Fruit fly (Drosophila melanogaster) whole organism, embryonic: Measurements from ENCODE around the gene Osi19.

ENCODE experiments used
- Adf1 ChIP-seq: fragments of 200-800 bp; sonication (Bioruptor generic); IDR thresholded peaks from 2 replicates; pipeline ENCODE4 v1.3.6; 2022; ENCODE audit warnings: missing biosample characterization, missing genetic modification characterization
- CG11247 ChIP-seq: fragments of 200-800 bp; sonication (Bioruptor generic); IDR thresholded peaks from 2 replicates; pipeline ENCODE4 v1.3.6; 2022; ENCODE audit warnings: missing biosample characterization, missing genetic modification characterization
- CG12071 ChIP-seq: fragments of 200-800 bp; sonication (Bioruptor generic); optimal IDR thresholded peaks from 3 replicates; lab custom pipeline; 2018; ENCODE audit warnings: missing biosample characterization, mild to moderate bottlenecking, missing genetic modification characterization
- CG12942 ChIP-seq: fragments of 200-800 bp; sonication (Bioruptor generic); optimal IDR thresholded peaks from 3 replicates; lab custom pipeline; 2016; ENCODE audit warnings: missing biosample characterization, missing genetic modification characterization
- CG14014 ChIP-seq: fragments of 200-800 bp; sonication (Bioruptor generic); IDR thresholded peaks from 2 replicates; pipeline ENCODE4 v1.3.6; 2022; ENCODE audit warnings: missing biosample characterization, missing genetic modification characterization
- CG1529 ChIP-seq: fragments of 200-800 bp; sonication (Bioruptor generic); optimal IDR thresholded peaks from 3 replicates; lab custom pipeline; 2018; ENCODE audit warnings: missing biosample characterization, missing genetic modification characterization
- CG15479 ChIP-seq: fragments of 200-800 bp; sonication (Bioruptor generic); optimal IDR thresholded peaks from 3 replicates; lab custom pipeline; 2019; ENCODE audit warnings: missing biosample characterization, mild to moderate bottlenecking, missing genetic modification characterization, moderate library complexity
- CG16813 ChIP-seq: fragments of 200-800 bp; sonication (Bioruptor generic); IDR thresholded peaks from 3 replicates; pipeline ENCODE4 v1.3.6; 2022; ENCODE audit warnings: missing biosample characterization, missing genetic modification characterization; ENCODE audit not compliant: partially characterized antibody
- CG17328 ChIP-seq: fragments of 200-800 bp; sonication (Bioruptor generic); IDR thresholded peaks from 2 replicates; pipeline ENCODE4 v1.3.6; 2022; ENCODE audit warnings: missing biosample characterization, missing genetic modification characterization
- CG17359 ChIP-seq: fragments of 200-800 bp; sonication (Bioruptor generic); optimal IDR thresholded peaks from 3 replicates; lab custom pipeline; 2018; ENCODE audit warnings: missing biosample characterization, mild to moderate bottlenecking, missing genetic modification characterization, moderate library complexity
- CG17568 ChIP-seq: fragments of 200-800 bp; sonication (Bioruptor generic); optimal IDR thresholded peaks from 2 replicates; lab custom pipeline; 2018; ENCODE audit warnings: missing biosample characterization, mild to moderate bottlenecking, missing genetic modification characterization, moderate library complexity
- CG30431 ChIP-seq: fragments of 200-800 bp; sonication (Bioruptor generic); optimal IDR thresholded peaks from 2 replicates; lab custom pipeline; 2017; ENCODE audit warnings: missing biosample characterization, missing genetic modification characterization
- CG3163 ChIP-seq: fragments of 200-800 bp; sonication (Bioruptor generic); optimal IDR thresholded peaks from 3 replicates; lab custom pipeline; 2016; ENCODE audit warnings: missing biosample characterization, missing genetic modification characterization
- CG33557 ChIP-seq: fragments of 200-800 bp; sonication (Bioruptor generic); optimal IDR thresholded peaks from 2 replicates; lab custom pipeline; 2019; ENCODE audit warnings: missing biosample characterization, mild to moderate bottlenecking, missing genetic modification characterization, moderate library complexity
- CG34376 ChIP-seq: fragments of 200-800 bp; sonication (Bioruptor generic); optimal IDR thresholded peaks from 2 replicates; lab custom pipeline; 2018; ENCODE audit warnings: missing biosample characterization, mild to moderate bottlenecking, missing genetic modification characterization
- CG4730 ChIP-seq: fragments of 200-800 bp; sonication (Bioruptor generic); IDR thresholded peaks from 2 replicates; pipeline ENCODE4 v1.3.6; 2022; ENCODE audit warnings: missing biosample characterization, missing genetic modification characterization
- CG4854 ChIP-seq: fragments of 200-800 bp; sonication (Bioruptor generic); optimal IDR thresholded peaks from 2 replicates; lab custom pipeline; 2016; ENCODE audit warnings: missing biosample characterization, missing genetic modification characterization, inconsistent platforms
- CG5180 ChIP-seq: fragments of 200-800 bp; sonication (Bioruptor generic); optimal IDR thresholded peaks from 3 replicates; lab custom pipeline; 2017; ENCODE audit warnings: missing biosample characterization, missing genetic modification characterization, mild to moderate bottlenecking, moderate library complexity, missing genetic modification reagents
- CG8478 ChIP-seq: fragments of >200 bp; optimal IDR thresholded peaks from 2 replicates; lab custom pipeline; 2018
- CrebB ChIP-seq: fragments of 200-800 bp; sonication (Bioruptor generic); optimal IDR thresholded peaks from 3 replicates; lab custom pipeline; 2018; ENCODE audit warnings: missing biosample characterization, mild to moderate bottlenecking, missing genetic modification characterization
- Dek ChIP-seq: fragments of 200-800 bp; sonication (Bioruptor generic); optimal IDR thresholded peaks from 3 replicates; lab custom pipeline; 2019; ENCODE audit warnings: missing biosample characterization, mild to moderate bottlenecking, missing genetic modification characterization, moderate library complexity
- E2f2 ChIP-seq: fragments of 200-800 bp; sonication (Bioruptor generic); IDR thresholded peaks from 2 replicates; pipeline ENCODE4 v1.3.6; 2022; ENCODE audit warnings: missing biosample characterization, missing genetic modification characterization
- Ets65A ChIP-seq: fragments of 200-800 bp; sonication (Bioruptor generic); peaks from one replicate; lab custom pipeline; 2016; ENCODE audit warnings: missing biosample characterization, missing genetic modification characterization
- Gsc ChIP-seq: fragments of 200-800 bp; sonication (Bioruptor generic); IDR thresholded peaks from 2 replicates; pipeline ENCODE4 v1.3.6; 2022; ENCODE audit warnings: missing biosample characterization, missing genetic modification characterization
- Hand ChIP-seq: fragments of 200-800 bp; sonication (Bioruptor generic); optimal IDR thresholded peaks from 2 replicates; lab custom pipeline; 2017; ENCODE audit warnings: mild to moderate bottlenecking, missing biosample characterization, missing genetic modification reagents, missing genetic modification characterization
- Hr39 ChIP-seq: fragments of >200 bp; optimal IDR thresholded peaks from 2 replicates; lab custom pipeline; 2017
- MTF-1 ChIP-seq: fragments of 200-800 bp; sonication (Bioruptor generic); optimal IDR thresholded peaks from 2 replicates; lab custom pipeline; 2018; ENCODE audit warnings: missing biosample characterization, mild to moderate bottlenecking, missing genetic modification characterization, borderline replicate concordance
- Max ChIP-seq: fragments of 200-800 bp; sonication (Bioruptor generic); optimal IDR thresholded peaks from 2 replicates; lab custom pipeline; 2016; ENCODE audit warnings: missing biosample characterization, mild to moderate bottlenecking, missing genetic modification characterization
- Nf-YA ChIP-seq: fragments of 200-800 bp; sonication (Bioruptor generic); IDR thresholded peaks from 2 replicates; pipeline ENCODE4 v1.3.6; 2022; ENCODE audit warnings: missing biosample characterization, missing genetic modification characterization
- Opbp ChIP-seq: fragments of 200-800 bp; sonication (Bioruptor generic); IDR thresholded peaks from 3 replicates; pipeline ENCODE4 v1.3.6; 2022; ENCODE audit warnings: missing biosample characterization, missing genetic modification characterization; ENCODE audit not compliant: partially characterized antibody
- Scr ChIP-seq: fragments of 200-800 bp; sonication (Bioruptor generic); IDR thresholded peaks from 2 replicates; pipeline ENCODE4 v1.3.6; 2022; ENCODE audit warnings: missing biosample characterization, missing genetic modification characterization; ENCODE audit not compliant: partially characterized antibody
- Vsx1 ChIP-seq: fragments of 200-800 bp; sonication (Bioruptor generic); optimal IDR thresholded peaks from 2 replicates; lab custom pipeline; 2017; ENCODE audit warnings: missing biosample characterization, mild to moderate bottlenecking, missing genetic modification characterization, missing genetic modification reagents
- YL-1 ChIP-seq: fragments of 200-800 bp; sonication (Bioruptor generic); optimal IDR thresholded peaks from 3 replicates; lab custom pipeline; 2017; ENCODE audit warnings: missing biosample characterization, mild to moderate bottlenecking, missing genetic modification characterization
- ap ChIP-seq: fragments of 200-800 bp; sonication (Bioruptor generic); IDR thresholded peaks from 2 replicates; pipeline ENCODE4 v1.3.6; 2022; ENCODE audit warnings: missing biosample characterization, missing genetic modification characterization
- ara ChIP-seq: fragments of 200-800 bp; sonication (Bioruptor generic); IDR thresholded peaks from 2 replicates; pipeline ENCODE4 v1.3.6; 2022; ENCODE audit warnings: missing biosample characterization, missing genetic modification characterization
- ase ChIP-seq: fragments of 200-800 bp; sonication (Bioruptor generic); IDR thresholded peaks from 3 replicates; pipeline ENCODE4 v1.3.6; 2022; ENCODE audit warnings: missing biosample characterization, missing genetic modification characterization
- bbx ChIP-seq: fragments of 200-800 bp; sonication (Bioruptor generic); IDR thresholded peaks from 2 replicates; pipeline ENCODE4 v1.3.6; 2022; ENCODE audit warnings: missing biosample characterization, missing genetic modification characterization; ENCODE audit not compliant: partially characterized antibody
- cg ChIP-seq: fragments of 200-800 bp; sonication (Bioruptor generic); optimal IDR thresholded peaks from 3 replicates; lab custom pipeline; 2019; ENCODE audit warnings: missing biosample characterization, mild to moderate bottlenecking, missing genetic modification characterization, moderate library complexity
- chinmo ChIP-seq: fragments of 200-800 bp; sonication (Bioruptor generic); IDR thresholded peaks from 4 replicates; pipeline ENCODE4 v1.3.6; 2022; ENCODE audit warnings: missing biosample characterization, missing genetic modification characterization; ENCODE audit not compliant: partially characterized antibody
- dm ChIP-seq: fragments of 200-800 bp; sonication (Bioruptor generic); optimal IDR thresholded peaks from 3 replicates; lab custom pipeline; 2016; ENCODE audit warnings: missing biosample characterization, missing genetic modification characterization
- dysf ChIP-seq: fragments of 200-800 bp; sonication (Bioruptor generic); IDR thresholded peaks from 3 replicates; pipeline ENCODE4 v1.3.6; 2022; ENCODE audit warnings: missing biosample characterization, missing genetic modification characterization
- ftz-f1 ChIP-seq: fragments of 200-800 bp; sonication (Bioruptor generic); optimal IDR thresholded peaks from 2 replicates; lab custom pipeline; 2016; ENCODE audit warnings: missing biosample characterization, missing genetic modification characterization
- gce ChIP-seq: fragments of 200-800 bp; sonication (Bioruptor generic); IDR thresholded peaks from 3 replicates; pipeline ENCODE4 v1.3.6; 2022; ENCODE audit warnings: missing biosample characterization, missing genetic modification characterization
- jing ChIP-seq: fragments of 200-800 bp; sonication (Bioruptor generic); optimal IDR thresholded peaks from 2 replicates; lab custom pipeline; 2018; ENCODE audit warnings: missing biosample characterization, mild to moderate bottlenecking, missing genetic modification characterization
- lmd ChIP-seq: fragments of 200-800 bp; sonication (Bioruptor generic); IDR thresholded peaks from 2 replicates; pipeline ENCODE4 v1.3.6; 2022; ENCODE audit warnings: missing biosample characterization, missing genetic modification characterization
- mirr ChIP-seq: fragments of 200-800 bp; sonication (Bioruptor generic); optimal IDR thresholded peaks from 3 replicates; lab custom pipeline; 2018; ENCODE audit warnings: missing biosample characterization, mild to moderate bottlenecking, missing genetic modification characterization
- nau ChIP-seq: fragments of 200-800 bp; sonication (Bioruptor generic); optimal IDR thresholded peaks from 3 replicates; lab custom pipeline; 2017; ENCODE audit warnings: missing biosample characterization, mild to moderate bottlenecking, missing genetic modification characterization, missing genetic modification reagents
- nerfin-1 ChIP-seq: fragments of 200-800 bp; sonication (Bioruptor generic); optimal IDR thresholded peaks from 3 replicates; lab custom pipeline; 2019; ENCODE audit warnings: missing biosample characterization, mild to moderate bottlenecking, missing genetic modification characterization, moderate library complexity
- pum ChIP-seq: fragments of 200-800 bp; sonication (Bioruptor generic); optimal IDR thresholded peaks from 2 replicates; lab custom pipeline; 2016; ENCODE audit warnings: missing biosample characterization, missing genetic modification characterization
- sr ChIP-seq: fragments of 200-800 bp; sonication (Bioruptor generic); IDR thresholded peaks from 3 replicates; pipeline ENCODE4 v1.3.6; 2022; ENCODE audit warnings: missing biosample characterization, missing genetic modification characterization
- sug ChIP-seq: fragments of 200-800 bp; optimal IDR thresholded peaks from 2 replicates; lab custom pipeline; 2019; ENCODE audit warnings: missing biosample characterization, mild to moderate bottlenecking, missing genetic modification characterization, moderate library complexity
- unc-4 ChIP-seq: fragments of 200-800 bp; sonication (Bioruptor generic); IDR thresholded peaks from 2 replicates; pipeline ENCODE4 v1.3.6; 2022; ENCODE audit warnings: missing biosample characterization, missing genetic modification characterization; ENCODE audit not compliant: partially characterized antibody

The Osi19 gene

DNA sequence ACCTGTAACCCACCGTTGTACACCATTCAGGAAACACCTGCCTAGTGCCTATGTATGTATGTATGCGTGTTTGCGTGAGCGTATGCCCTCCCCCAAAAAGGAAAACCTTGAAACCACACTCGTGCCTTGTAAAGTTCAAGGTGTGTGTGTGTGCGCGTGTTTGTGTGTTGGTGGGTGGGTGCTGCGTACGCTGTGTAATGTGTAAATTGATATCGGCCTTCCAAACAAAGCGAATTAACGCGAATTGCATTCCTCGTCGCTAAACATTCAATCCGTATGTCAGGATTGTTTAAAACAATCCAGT lies 48.3 kb downstream of the Osi19 start:
- TF ChIP-seq Opbp (0 out of 3 replicates have a peak, but pooled peaks have one; percentile 41), lmd (no peak), CG15479 (GFP tag; lab: Kevin White, UChicago) (peak; percentile 11), CrebB (tag; lab: Kevin White, UChicago) (no peak), ase (GFP tag; lab: Robert Waterston, UW) (no peak), pum (no peak), dm (GFP tag; lab: Kevin White, UChicago) (no peak), nerfin-1 (tag; lab: Kevin White, UChicago) (peak; percentile 20), CG11247 (GFP tag; lab: Robert Waterston, UW) (no peak), ara (GFP tag; lab: Robert Waterston, UW) (no peak), Max (GFP tag; lab: Kevin White, UChicago) (no peak), CG17328 (no peak), nau (GFP tag; lab: Kevin White, UChicago) (no peak), CG14014 (GFP tag; lab: Robert Waterston, UW) (no peak), CG1529 (GFP tag; lab: Kevin White, UChicago) (no peak), mirr (GFP tag; lab: Kevin White, UChicago) (peak; percentile 41), CG5180 (no peak), Dek (no peak), sr (GFP tag; lab: Robert Waterston, UW) (peak; percentile 47; the same call in 1 of the 3 replicates), Adf1 (GFP tag; lab: Robert Waterston, UW) (0 out of 2 replicates have a peak, but pooled peaks have one; percentile 1), unc-4 (no peak), Hand (GFP tag; lab: Kevin White, UChicago) (no peak), CG17568 (GFP tag; lab: Kevin White, UChicago) (no peak), CG34376 (no peak), YL-1 (GFP tag; lab: Kevin White, UChicago) (no peak), CG4854 (GFP tag; lab: Kevin White, UChicago) (no peak), CG3163 (GFP tag; lab: Kevin White, UChicago) (no peak), CG17359 (tag; lab: Kevin White, UChicago) (no peak), Gsc (GFP tag; lab: Robert Waterston, UW) (no peak), CG33557 (GFP tag; lab: Kevin White, UChicago) (no peak), CG4730 (GFP tag; lab: Robert Waterston, UW) (no peak), CG12942 (no peak), CG16813 (GFP tag; lab: Robert Waterston, UW) (no peak), sug (peak; percentile 13), Hr39 (lab: Kevin White, UChicago) (no peak), CG8478 (lab: Kevin White, UChicago) (peak; percentile 48), cg (GFP tag; lab: Kevin White, UChicago) (peak; percentile 86), Scr (no peak), bbx (GFP tag; lab: Robert Waterston, UW) (0 out of 2 replicates have a peak, but pooled peaks have one; percentile 32), CG30431 (GFP tag; lab: Kevin White, UChicago) (no peak), gce (no peak), dysf (no peak), Ets65A (GFP tag; lab: Kevin White, UChicago) (no peak), chinmo (GFP tag; lab: Robert Waterston, UW) (peak; percentile 72; the same call in 1 of the 4 replicates), Nf-YA (GFP tag; lab: Robert Waterston, UW) (no peak), MTF-1 (GFP tag; lab: Kevin White, UChicago) (no peak), ftz-f1 (peak; percentile 89), jing (GFP tag; lab: Kevin White, UChicago) (no peak), ap (no peak), CG12071 (no peak), Vsx1 (GFP tag; lab: Kevin White, UChicago) (no peak), E2f2 (GFP tag; lab: Robert Waterston, UW) (no peak)
